Fruit fly (Drosophila melanogaster) whole organism, embryonic: ENCODE results near the gene CG42693.

Source experiments
- Antp ChIP-seq: fragments of 200-800 bp; sonication (Bioruptor generic); optimal IDR thresholded peaks from 3 replicates; lab custom pipeline; 2016; ENCODE audit warnings: missing biosample characterization, missing genetic modification characterization
- BEAF-32 ChIP-seq: fragments of 200-800 bp; sonication (Bioruptor generic); optimal IDR thresholded peaks from 3 replicates; lab custom pipeline; 2017; ENCODE audit warnings: missing biosample characterization, missing genetic modification characterization, mild to moderate bottlenecking, moderate library complexity, missing genetic modification reagents
- CG10462 ChIP-seq: fragments of 200-800 bp; sonication (Bioruptor generic); optimal IDR thresholded peaks from 2 replicates; lab custom pipeline; 2016; ENCODE audit warnings: missing biosample characterization, missing genetic modification characterization
- CG11093 ChIP-seq: fragments of 200-800 bp; sonication (Bioruptor generic); IDR thresholded peaks from 3 replicates; pipeline ENCODE4 v1.3.6; 2022; ENCODE audit warnings: missing biosample characterization, missing genetic modification characterization
- CG14050 ChIP-seq: fragments of 200-800 bp; sonication (Bioruptor generic); IDR thresholded peaks from 3 replicates; pipeline ENCODE4 v1.3.6; 2022; ENCODE audit warnings: missing biosample characterization, missing genetic modification characterization
- CG14965 ChIP-seq: fragments of 200-800 bp; sonication (Bioruptor generic); optimal IDR thresholded peaks from 2 replicates; lab custom pipeline; 2016; ENCODE audit warnings: missing biosample characterization, missing genetic modification characterization, borderline replicate concordance
- CG1529 ChIP-seq: fragments of 200-800 bp; sonication (Bioruptor generic); optimal IDR thresholded peaks from 3 replicates; lab custom pipeline; 2018; ENCODE audit warnings: missing biosample characterization, missing genetic modification characterization
- CG16779 ChIP-seq: fragments of 200-800 bp; sonication (Bioruptor generic); IDR thresholded peaks from 2 replicates; pipeline ENCODE4 v1.3.6; 2022; ENCODE audit warnings: missing biosample characterization, missing genetic modification characterization
- CG16813 ChIP-seq: fragments of 200-800 bp; sonication (Bioruptor generic); IDR thresholded peaks from 3 replicates; pipeline ENCODE4 v1.3.6; 2022; ENCODE audit warnings: missing biosample characterization, missing genetic modification characterization; ENCODE audit not compliant: partially characterized antibody
- CG16863 ChIP-seq: fragments of 200-800 bp; sonication (Bioruptor generic); optimal IDR thresholded peaks from 3 replicates; lab custom pipeline; 2016; ENCODE audit warnings: missing biosample characterization, missing genetic modification characterization
- CG17568 ChIP-seq: fragments of 200-800 bp; sonication (Bioruptor generic); optimal IDR thresholded peaks from 2 replicates; lab custom pipeline; 2018; ENCODE audit warnings: missing biosample characterization, mild to moderate bottlenecking, missing genetic modification characterization, moderate library complexity
- CG18011 ChIP-seq: fragments of 200-800 bp; sonication (Bioruptor generic); optimal IDR thresholded peaks from 2 replicates; lab custom pipeline; 2017; ENCODE audit warnings: missing biosample characterization, missing genetic modification characterization, mild to moderate bottlenecking, moderate library complexity, missing genotype
- CG2120 ChIP-seq: fragments of 200-800 bp; sonication (Bioruptor generic); optimal IDR thresholded peaks from 3 replicates; lab custom pipeline; 2016; ENCODE audit warnings: missing biosample characterization, missing genetic modification characterization
- CG30431 ChIP-seq: fragments of 200-800 bp; sonication (Bioruptor generic); optimal IDR thresholded peaks from 2 replicates; lab custom pipeline; 2017; ENCODE audit warnings: missing biosample characterization, missing genetic modification characterization
- CG32532 ChIP-seq: fragments of 200-800 bp; sonication (Bioruptor generic); IDR thresholded peaks from 2 replicates; pipeline ENCODE4 v1.3.6; 2022; ENCODE audit warnings: missing biosample characterization, missing genetic modification characterization
- CG32767 ChIP-seq: fragments of 200-800 bp; sonication (Bioruptor generic); IDR thresholded peaks from 2 replicates; pipeline ENCODE4 v1.3.6; 2022; ENCODE audit warnings: missing biosample characterization, missing genetic modification characterization
- CG3281 ChIP-seq: fragments of 200-800 bp; sonication (Bioruptor generic); optimal IDR thresholded peaks from 3 replicates; lab custom pipeline; 2017; ENCODE audit warnings: missing biosample characterization, mild to moderate bottlenecking, missing genetic modification characterization
- CG34376 ChIP-seq: fragments of 200-800 bp; sonication (Bioruptor generic); optimal IDR thresholded peaks from 2 replicates; lab custom pipeline; 2018; ENCODE audit warnings: missing biosample characterization, mild to moderate bottlenecking, missing genetic modification characterization
- CG3726 ChIP-seq: fragments of 200-800 bp; sonication (Bioruptor generic); IDR thresholded peaks from 3 replicates; pipeline ENCODE4, ENCODE4 v1.3.6; 2022; ENCODE audit warnings: missing biosample characterization, missing genetic modification characterization
- CG3847 ChIP-seq: fragments of 200-800 bp; sonication (Bioruptor generic); IDR thresholded peaks from 2 replicates; pipeline ENCODE4 v1.3.6; 2022; ENCODE audit warnings: missing biosample characterization, missing genetic modification characterization
- CG4282 ChIP-seq: fragments of 200-800 bp; sonication (Bioruptor generic); optimal IDR thresholded peaks from 2 replicates; lab custom pipeline; 2016; ENCODE audit warnings: missing biosample characterization, missing genetic modification characterization
- CG4854 ChIP-seq: fragments of 200-800 bp; sonication (Bioruptor generic); optimal IDR thresholded peaks from 2 replicates; lab custom pipeline; 2016; ENCODE audit warnings: missing biosample characterization, missing genetic modification characterization, inconsistent platforms
- CG7839 ChIP-seq: fragments of 200-800 bp; sonication (Bioruptor generic); optimal IDR thresholded peaks from 3 replicates; lab custom pipeline; 2018; ENCODE audit warnings: missing biosample characterization, mild to moderate bottlenecking, missing genetic modification characterization, moderate library complexity
- CG8359 ChIP-seq: fragments of 200-800 bp; sonication (Bioruptor generic); optimal IDR thresholded peaks from 2 replicates; lab custom pipeline; 2017; ENCODE audit warnings: missing biosample characterization, mild to moderate bottlenecking, missing genetic modification characterization, borderline replicate concordance
- Dbx ChIP-seq: fragments of 200-800 bp; sonication (Bioruptor generic); IDR thresholded peaks from 3 replicates; pipeline ENCODE4 v1.3.6; 2022; ENCODE audit warnings: missing biosample characterization, missing genetic modification characterization
- Drgx ChIP-seq: fragments of 200-800 bp; sonication (Bioruptor generic); IDR thresholded peaks from 2 replicates; pipeline ENCODE4 v1.3.6; 2022; ENCODE audit warnings: missing biosample characterization, missing genetic modification characterization
- Elba2 ChIP-seq: fragments of 200-800 bp; sonication (Bioruptor generic); optimal IDR thresholded peaks from 3 replicates; lab custom pipeline; 2016; ENCODE audit warnings: missing biosample characterization, missing genetic modification characterization
- HLH4C ChIP-seq: fragments of 200-800 bp; sonication (Bioruptor generic); IDR thresholded peaks from 3 replicates; pipeline ENCODE4 v1.3.6; 2022; ENCODE audit warnings: missing biosample characterization, missing genetic modification characterization; ENCODE audit not compliant: partially characterized antibody
- HmgD ChIP-seq: fragments of 200-800 bp; sonication (Bioruptor generic); optimal IDR thresholded peaks from 3 replicates; lab custom pipeline; 2016; ENCODE audit warnings: missing biosample characterization, missing genetic modification characterization
- Hmx ChIP-seq: fragments of 200-800 bp; sonication (Bioruptor generic); optimal IDR thresholded peaks from 2 replicates; lab custom pipeline; 2016; ENCODE audit warnings: missing biosample characterization, missing genetic modification characterization
- Meics ChIP-seq: fragments of 200-800 bp; sonication (Bioruptor generic); optimal IDR thresholded peaks from 2 replicates; lab custom pipeline; 2017; ENCODE audit warnings: missing biosample characterization, mild to moderate bottlenecking, missing genetic modification characterization
- Nf-YB ChIP-seq: fragments of 200-800 bp; sonication (Bioruptor generic); optimal IDR thresholded peaks from 3 replicates; lab custom pipeline; 2019; ENCODE audit warnings: missing biosample characterization, mild to moderate bottlenecking, missing genetic modification characterization, moderate library complexity
- Sry-β ChIP-seq: fragments of 200-800 bp; sonication (Bioruptor generic); optimal IDR thresholded peaks from 2 replicates; lab custom pipeline; 2018; ENCODE audit warnings: missing biosample characterization, mild to moderate bottlenecking, missing genetic modification characterization, moderate library complexity
- ato ChIP-seq: fragments of 200-800 bp; sonication (Bioruptor generic); IDR thresholded peaks from 2 replicates; pipeline ENCODE4 v1.3.6; 2022; ENCODE audit warnings: missing biosample characterization, missing genetic modification characterization; ENCODE audit not compliant: partially characterized antibody
- br ChIP-seq: fragments of >200 bp; optimal IDR thresholded peaks from 2 replicates; lab custom pipeline; 2017
- cg ChIP-seq: fragments of 200-800 bp; sonication (Bioruptor generic); optimal IDR thresholded peaks from 3 replicates; lab custom pipeline; 2019; ENCODE audit warnings: missing biosample characterization, mild to moderate bottlenecking, missing genetic modification characterization, moderate library complexity
- chm ChIP-seq: fragments of 200-800 bp; sonication (Bioruptor generic); IDR thresholded peaks from 2 replicates; pipeline ENCODE4 v1.3.6; 2022; ENCODE audit warnings: missing biosample characterization, missing genetic modification characterization
- croc ChIP-seq: fragments of 200-800 bp; sonication (Bioruptor generic); conservative IDR thresholded peaks from 3 replicates; pipeline ENCODE4 v1.3.6; 2022; ENCODE audit warnings: missing biosample characterization, missing genetic modification characterization
- da ChIP-seq: fragments of 200-800 bp; sonication (Bioruptor generic); optimal IDR thresholded peaks from 2 replicates; lab custom pipeline; 2016; ENCODE audit warnings: missing biosample characterization, missing genetic modification characterization
- dimm ChIP-seq: fragments of 200-800 bp; sonication (Bioruptor generic); IDR thresholded peaks from 2 replicates; pipeline ENCODE4 v1.3.6; 2022; ENCODE audit warnings: missing biosample characterization, missing genetic modification characterization
- dysf ChIP-seq: fragments of 200-800 bp; sonication (Bioruptor generic); IDR thresholded peaks from 3 replicates; pipeline ENCODE4 v1.3.6; 2022; ENCODE audit warnings: missing biosample characterization, missing genetic modification characterization
- ewg ChIP-seq: fragments of 200-800 bp; sonication (Bioruptor generic); optimal IDR thresholded peaks from 3 replicates; lab custom pipeline; 2017; ENCODE audit warnings: mild to moderate bottlenecking, missing biosample characterization, missing genetic modification reagents, missing genetic modification characterization
- eyg ChIP-seq: fragments of 200-800 bp; sonication (Bioruptor generic); optimal IDR thresholded peaks from 3 replicates; lab custom pipeline; 2016; ENCODE audit warnings: missing biosample characterization, missing genetic modification characterization
- hbn ChIP-seq: fragments of 200-800 bp; sonication (Bioruptor generic); IDR thresholded peaks from 2 replicates; pipeline ENCODE4 v1.3.6; 2022; ENCODE audit warnings: missing biosample characterization, missing genetic modification characterization; ENCODE audit not compliant: partially characterized antibody
- lov ChIP-seq, 2 experiments: fragments of 200-800 bp in 1 of 2; fragments of >200 bp in 1 of 2; sonication (Bioruptor generic) in 1 of 2; IDR thresholded peaks in 1 of 2; optimal IDR thresholded peaks in 1 of 2; 2 replicates in 1 of 2; 3 replicates in 1 of 2; pipeline versions ENCODE4 v1.3.6 to Lab custom; 2017 to 2022; ENCODE audit warnings: missing biosample characterization in 1 of 2, missing genetic modification characterization in 1 of 2
- oc ChIP-seq: fragments of 200-800 bp; sonication (Bioruptor generic); optimal IDR thresholded peaks from 2 replicates; lab custom pipeline; 2018; ENCODE audit warnings: missing biosample characterization, mild to moderate bottlenecking, missing genetic modification characterization, moderate library complexity
- pfk ChIP-seq: fragments of 200-800 bp; sonication (Bioruptor generic); optimal IDR thresholded peaks from 2 replicates; lab custom pipeline; 2018; ENCODE audit warnings: missing biosample characterization, mild to moderate bottlenecking, missing genetic modification characterization, moderate library complexity
- sd ChIP-seq: fragments of 200-800 bp; sonication (Bioruptor generic); optimal IDR thresholded peaks from 3 replicates; lab custom pipeline; 2018; ENCODE audit warnings: missing biosample characterization, mild to moderate bottlenecking, missing genetic modification characterization, moderate library complexity
- sima ChIP-seq: fragments of 200-800 bp; sonication (Bioruptor generic); optimal IDR thresholded peaks from 2 replicates; lab custom pipeline; 2016; ENCODE audit warnings: missing biosample characterization, missing genetic modification characterization

Gene CG42693

DNA sequence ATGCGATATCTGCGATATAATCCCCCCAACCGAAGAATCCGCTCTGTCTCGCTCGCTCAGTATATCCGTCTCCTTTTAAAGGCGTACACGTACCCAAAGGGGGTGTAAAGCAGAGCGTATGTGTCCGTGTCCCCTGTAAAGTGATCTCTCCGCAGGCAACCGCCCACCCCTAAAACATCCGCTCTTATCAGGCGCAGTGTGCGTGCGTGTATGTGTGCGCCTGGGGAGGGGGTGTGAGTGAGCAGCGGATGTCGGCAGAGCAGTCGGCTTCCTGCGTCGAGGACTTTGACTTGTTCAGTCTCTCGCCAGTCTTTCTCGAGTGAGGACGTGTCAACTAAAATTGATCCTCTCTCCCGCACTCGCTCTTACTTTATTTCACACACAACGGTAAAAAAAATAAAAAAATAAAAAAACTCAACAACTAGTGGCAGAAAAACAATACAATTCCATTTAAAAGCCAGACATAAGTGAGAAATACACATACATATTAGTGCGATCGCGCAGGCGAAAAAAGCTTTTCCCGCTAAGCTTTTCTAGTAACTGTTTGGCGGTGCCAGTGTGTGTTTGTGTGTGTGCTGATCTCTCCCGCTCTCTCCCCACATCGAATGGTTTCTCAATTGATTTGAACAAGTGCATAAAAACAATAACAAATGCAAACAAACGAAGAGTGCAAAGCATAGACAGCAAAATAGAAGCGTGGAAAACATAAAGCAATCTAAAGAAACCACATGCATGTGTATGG is 17.5 kb upstream of the CG42693 start (continued):
- peak; percentile 37; the same call in 2 of the 3 replicates for TF ChIP-seq CG16813 (GFP tag; lab: Robert Waterston, UW)
- TF ChIP-seq Elba2 = peak; percentile 27
- peak; percentile 9 for TF ChIP-seq eyg
- TF ChIP-seq cg (GFP tag; lab: Kevin White, UChicago) = peak; percentile 75
- TF ChIP-seq da = no peak
- no peak for TF ChIP-seq Dbx
- TF ChIP-seq HLH4C (GFP tag; lab: Robert Waterston, UW) = no peak
- no peak for TF ChIP-seq br (lab: Kevin White, UChicago)
- TF ChIP-seq CG14965 (GFP tag; lab: Kevin White, UChicago) = no peak
- TF ChIP-seq CG32767 = no peak
- TF ChIP-seq chm = peak; percentile 41; the same call in 1 of the 2 replicates
- TF ChIP-seq CG8359 (GFP tag; lab: Kevin White, UChicago) = no peak
- TF ChIP-seq CG4282 = no peak
- TF ChIP-seq Meics = no peak
- no peak for TF ChIP-seq CG11093
- no peak for TF ChIP-seq BEAF-32 (GFP tag; lab: Kevin White, UChicago)
- no peak for TF ChIP-seq sd
- TF ChIP-seq Sry-β (GFP tag; lab: Kevin White, UChicago) = no peak
- TF ChIP-seq oc (tag; lab: Kevin White, UChicago) = no peak
- TF ChIP-seq CG18011 (GFP tag; lab: Kevin White, UChicago) = no peak
- no peak for TF ChIP-seq Antp (GFP tag; lab: Kevin White, UChicago)
- TF ChIP-seq CG3281 (GFP tag; lab: Kevin White, UChicago) = no peak
- TF ChIP-seq CG30431 (GFP tag; lab: Kevin White, UChicago) = no peak
- TF ChIP-seq CG4854 (GFP tag; lab: Kevin White, UChicago) = no peak
- peak; percentile 10 for TF ChIP-seq pfk (GFP tag; lab: Kevin White, UChicago)
- no peak for TF ChIP-seq HmgD (GFP tag; lab: Kevin White, UChicago)
- no peak for TF ChIP-seq lov (optimal IDR thresholded peaks at IDR 0.05; lab: Kevin White, UChicago)
- TF ChIP-seq lov (GFP tag; IDR thresholded peaks at IDR 0.05; lab: Robert Waterston, UW) = peak; percentile 32; the same call in 2 of the 3 replicates
- no peak for TF ChIP-seq CG3847 (GFP tag; lab: Robert Waterston, UW)
- TF ChIP-seq CG34376 (GFP tag; lab: Kevin White, UChicago) = peak; percentile 11
- no peak for TF ChIP-seq CG2120 (GFP tag; lab: Kevin White, UChicago)
- peak; percentile 9 for TF ChIP-seq CG10462 (GFP tag; lab: Kevin White, UChicago)
- no peak for TF ChIP-seq dimm (GFP tag; lab: Robert Waterston, UW)
- TF ChIP-seq ewg (GFP tag; lab: Kevin White, UChicago) = no peak
- 0 out of 2 replicates have a peak, but pooled peaks have one; percentile 38 for TF ChIP-seq CG16779 (GFP tag; lab: Robert Waterston, UW)
- TF ChIP-seq sima = no peak
- peak; percentile 22; the same call in 1 of the 2 replicates for TF ChIP-seq CG32532 (GFP tag; lab: Robert Waterston, UW)
- TF ChIP-seq CG14050 (GFP tag; lab: Robert Waterston, UW) = no peak
- TF ChIP-seq CG1529 (GFP tag; lab: Kevin White, UChicago) = no peak
- no peak for TF ChIP-seq dysf (GFP tag; lab: Robert Waterston, UW)
- TF ChIP-seq Drgx = 0 out of 2 replicates have a peak, but pooled peaks have one; percentile 5
- TF ChIP-seq Nf-YB (GFP tag; lab: Kevin White, UChicago) = no peak
- no peak for TF ChIP-seq hbn (GFP tag; lab: Robert Waterston, UW)
- TF ChIP-seq ato (GFP tag; lab: Robert Waterston, UW) = no peak
- TF ChIP-seq CG7839 = no peak
- no peak for TF ChIP-seq croc (GFP tag; lab: Robert Waterston, UW)
- TF ChIP-seq CG16863 = no peak
- no peak for TF ChIP-seq CG3726
- no peak for TF ChIP-seq CG17568 (GFP tag; lab: Kevin White, UChicago)
- TF ChIP-seq Hmx (GFP tag; lab: Kevin White, UChicago) = no peak
